Fruit fly (Drosophila melanogaster) whole organism, prepupa: ENCODE results near the gene Bug22.
A peak's percentile ranks its signal among the peaks of the same experiment; 100 is the strongest.

Experiments
- CG10631 ChIP-seq: fragments of 200-800 bp; sonication (Bioruptor generic); optimal IDR thresholded peaks from 2 replicates; lab custom pipeline; 2016; ENCODE audit warnings: missing biosample characterization, missing genetic modification characterization
- CG11762 ChIP-seq: fragments of 200-800 bp; sonication (Bioruptor generic); optimal IDR thresholded peaks from 3 replicates; lab custom pipeline; 2016; ENCODE audit warnings: missing biosample characterization, missing genetic modification characterization; ENCODE audit not compliant: insufficient read depth
- CG11902 ChIP-seq: fragments of 200-800 bp; sonication (Bioruptor generic); optimal IDR thresholded peaks from 3 replicates; lab custom pipeline; 2016; ENCODE audit warnings: missing biosample characterization, missing genetic modification characterization
- CG15336 ChIP-seq: fragments of 200-800 bp; sonication (Bioruptor generic); IDR thresholded peaks from 2 replicates; pipeline ENCODE4 v1.3.6; 2022; ENCODE audit warnings: missing biosample characterization, missing genetic modification characterization
- CG34406 ChIP-seq: fragments of 200-800 bp; sonication (Bioruptor generic); optimal IDR thresholded peaks from 3 replicates; lab custom pipeline; 2016; ENCODE audit warnings: missing biosample characterization, missing genetic modification characterization
- CG3919 ChIP-seq: fragments of 200-800 bp; sonication (Bioruptor generic); optimal IDR thresholded peaks from 3 replicates; lab custom pipeline; 2016; ENCODE audit warnings: missing biosample characterization, missing genetic modification characterization
- CG4318 ChIP-seq: fragments of 200-800 bp; sonication (Bioruptor generic); optimal IDR thresholded peaks from 3 replicates; lab custom pipeline; 2017; ENCODE audit warnings: missing biosample characterization, mild to moderate bottlenecking, missing genetic modification characterization
- CG6163 ChIP-seq: fragments of 200-800 bp; sonication (Bioruptor generic); IDR thresholded peaks from 3 replicates; pipeline ENCODE4 v1.3.6; 2022; ENCODE audit warnings: missing biosample characterization, missing genetic modification characterization
- CG6276 ChIP-seq: fragments of 200-800 bp; sonication (Bioruptor generic); optimal IDR thresholded peaks from 2 replicates; lab custom pipeline; 2017; ENCODE audit warnings: missing biosample characterization, mild to moderate bottlenecking, missing genetic modification characterization
- CG6792 ChIP-seq: fragments of 200-800 bp; sonication (Bioruptor generic); optimal IDR thresholded peaks from 3 replicates; lab custom pipeline; 2016; ENCODE audit warnings: missing biosample characterization, missing genetic modification characterization
- CG6854 ChIP-seq: fragments of 200-800 bp; sonication (Bioruptor generic); optimal IDR thresholded peaks from 2 replicates; lab custom pipeline; 2017; ENCODE audit warnings: missing biosample characterization, mild to moderate bottlenecking, missing genetic modification characterization
- CG7368 ChIP-seq: fragments of 200-800 bp; sonication (Bioruptor generic); optimal IDR thresholded peaks from 3 replicates; lab custom pipeline; 2016; ENCODE audit warnings: missing biosample characterization, missing genetic modification characterization
- CG8119 ChIP-seq: fragments of 200-800 bp; sonication (Bioruptor generic); IDR thresholded peaks from 3 replicates; pipeline ENCODE4 v1.3.6; 2022; ENCODE audit warnings: missing biosample characterization, missing genetic modification characterization
- CG8319 ChIP-seq: fragments of 200-800 bp; sonication (Bioruptor generic); optimal IDR thresholded peaks from 3 replicates; lab custom pipeline; 2016; ENCODE audit warnings: missing biosample characterization, missing genetic modification characterization
- CG8632 ChIP-seq: fragments of 200-800 bp; sonication (Bioruptor generic); optimal IDR thresholded peaks from 3 replicates; lab custom pipeline; 2016; ENCODE audit warnings: missing biosample characterization, missing genetic modification characterization
- CG9139 ChIP-seq: fragments of 200-800 bp; sonication (Bioruptor generic); optimal IDR thresholded peaks from 3 replicates; lab custom pipeline; 2017; ENCODE audit warnings: missing biosample characterization, mild to moderate bottlenecking, missing genetic modification characterization
- Eip75B ChIP-seq: fragments of 200-800 bp; sonication (Bioruptor generic); optimal IDR thresholded peaks from 3 replicates; lab custom pipeline; 2016; ENCODE audit warnings: missing biosample characterization, missing genetic modification characterization
- Eip78C ChIP-seq: fragments of 200-800 bp; sonication (Bioruptor generic); peaks from one replicate; lab custom pipeline; 2016; ENCODE audit warnings: missing biosample characterization, missing genetic modification characterization
- Ets21C ChIP-seq: fragments of 200-800 bp; sonication (Bioruptor generic); optimal IDR thresholded peaks from 3 replicates; lab custom pipeline; 2016; ENCODE audit warnings: missing biosample characterization, missing genetic modification characterization
- Ets96B ChIP-seq: fragments of 200-800 bp; optimal IDR thresholded peaks from 2 replicates; lab custom pipeline; 2019; ENCODE audit warnings: missing biosample characterization, mild to moderate bottlenecking, missing genetic modification characterization, moderate library complexity
- Gug ChIP-seq: fragments of 200-800 bp; sonication (Bioruptor generic); IDR thresholded peaks from 2 replicates; pipeline ENCODE4 v1.3.6; 2022; ENCODE audit warnings: missing biosample characterization, missing genetic modification characterization
- Hr38 ChIP-seq: sonication (Bioruptor generic); optimal IDR thresholded peaks from 2 replicates; lab custom pipeline; 2016; ENCODE audit warnings: missing biosample characterization, missing genetic modification characterization
- Hr39 ChIP-seq: fragments of 200-800 bp; sonication (Bioruptor generic); optimal IDR thresholded peaks from 2 replicates; lab custom pipeline; 2016; ENCODE audit warnings: missing biosample characterization, missing genetic modification characterization
- Hr4 ChIP-seq: fragments of 200-800 bp; sonication (Bioruptor generic); optimal IDR thresholded peaks from 3 replicates; lab custom pipeline; 2016; ENCODE audit warnings: missing biosample characterization, missing genetic modification characterization
- Met ChIP-seq: fragments of 200-800 bp; sonication (Bioruptor generic); optimal IDR thresholded peaks from 3 replicates; lab custom pipeline; 2016; ENCODE audit warnings: missing biosample characterization, missing genetic modification characterization
- OdsH ChIP-seq: fragments of 200-800 bp; sonication (Bioruptor generic); optimal IDR thresholded peaks from 3 replicates; lab custom pipeline; 2016; ENCODE audit warnings: missing biosample characterization, missing genetic modification characterization
- Smox ChIP-seq: fragments of 200-800 bp; sonication (Bioruptor generic); optimal IDR thresholded peaks from 3 replicates; lab custom pipeline; 2016; ENCODE audit warnings: missing biosample characterization, missing genetic modification characterization
- Sox14 ChIP-seq: fragments of 200-800 bp; sonication (Bioruptor generic); optimal IDR thresholded peaks from 3 replicates; lab custom pipeline; 2016; ENCODE audit warnings: missing biosample characterization, missing genetic modification characterization
- Sox15 ChIP-seq: fragments of 200-800 bp; sonication (Bioruptor generic); optimal IDR thresholded peaks from 3 replicates; lab custom pipeline; 2016; ENCODE audit warnings: missing biosample characterization, missing genetic modification characterization
- achi ChIP-seq: fragments of 200-800 bp; sonication (Bioruptor generic); optimal IDR thresholded peaks from 3 replicates; lab custom pipeline; 2016; ENCODE audit warnings: missing biosample characterization, missing genetic modification characterization
- acj6 ChIP-seq: fragments of 200-800 bp; sonication (Bioruptor generic); optimal IDR thresholded peaks from 3 replicates; lab custom pipeline; 2016; ENCODE audit warnings: missing biosample characterization, missing genetic modification characterization
- cyc ChIP-seq: fragments of 200-800 bp; sonication (Bioruptor generic); optimal IDR thresholded peaks from 3 replicates; lab custom pipeline; 2016; ENCODE audit warnings: missing biosample characterization, missing genetic modification characterization
- dac ChIP-seq: fragments of 200-800 bp; sonication (Bioruptor generic); optimal IDR thresholded peaks from 2 replicates; lab custom pipeline; 2017; ENCODE audit warnings: missing biosample characterization, mild to moderate bottlenecking, missing genetic modification characterization
- dsx ChIP-seq: fragments of 200-800 bp; optimal IDR thresholded peaks from 3 replicates; lab custom pipeline; 2019; ENCODE audit warnings: missing biosample characterization, mild to moderate bottlenecking, missing genetic modification characterization, moderate library complexity; ENCODE audit not compliant: poor library complexity, severe bottlenecking
- eg ChIP-seq: fragments of 200-800 bp; sonication (Bioruptor generic); IDR thresholded peaks from 3 replicates; pipeline ENCODE4 v1.3.6; 2022; ENCODE audit warnings: missing biosample characterization, missing genetic modification characterization
- esn ChIP-seq: fragments of 200-800 bp; sonication (Bioruptor generic); optimal IDR thresholded peaks from 2 replicates; lab custom pipeline; 2016; ENCODE audit warnings: missing biosample characterization, mild to moderate bottlenecking, missing genetic modification characterization, moderate library complexity
- fd59A ChIP-seq: fragments of 200-800 bp; sonication (Bioruptor generic); optimal IDR thresholded peaks from 2 replicates; lab custom pipeline; 2017; ENCODE audit warnings: missing biosample characterization, mild to moderate bottlenecking, missing genetic modification characterization, missing genetic modification reagents
- fkh ChIP-seq: fragments of 200-800 bp; sonication (Bioruptor generic); optimal IDR thresholded peaks from 3 replicates; lab custom pipeline; 2017; ENCODE audit warnings: missing biosample characterization, mild to moderate bottlenecking, missing genetic modification characterization, moderate library complexity
- net ChIP-seq: fragments of 200-800 bp; sonication (Bioruptor generic); optimal IDR thresholded peaks from 3 replicates; lab custom pipeline; 2016; ENCODE audit warnings: missing biosample characterization, missing genetic modification characterization
- pdm3 ChIP-seq: fragments of 200-800 bp; sonication (Bioruptor generic); optimal IDR thresholded peaks from 3 replicates; lab custom pipeline; 2016; ENCODE audit warnings: missing biosample characterization, missing genetic modification characterization
- salr ChIP-seq, 2 experiments: fragments of 200-800 bp; sonication (Bioruptor generic); optimal IDR thresholded peaks; 3 replicates each; lab custom pipeline; 2016 to 2018; ENCODE audit warnings: missing biosample characterization in 2 of 2, missing genetic modification characterization in 2 of 2, mild to moderate bottlenecking in 1 of 2
- ss ChIP-seq, 2 experiments: fragments of 200-800 bp; sonication (Bioruptor generic); optimal IDR thresholded peaks; 2 replicates in 1 of 2; 3 replicates in 1 of 2; lab custom pipeline; 2017 to 2018; ENCODE audit warnings: mild to moderate bottlenecking in 2 of 2, missing biosample characterization in 2 of 2, missing genetic modification characterization in 2 of 2, moderate library complexity in 1 of 2
- svp ChIP-seq: fragments of 200-800 bp; sonication (Bioruptor generic); peaks from one replicate; lab custom pipeline; 2016; ENCODE audit warnings: missing biosample characterization, missing genetic modification characterization
- topi ChIP-seq: fragments of 200-800 bp; sonication (Bioruptor generic); optimal IDR thresholded peaks from 3 replicates; lab custom pipeline; 2016; ENCODE audit warnings: missing biosample characterization, missing genetic modification characterization
- vri ChIP-seq: fragments of 200-800 bp; sonication (Bioruptor generic); optimal IDR thresholded peaks from 3 replicates; lab custom pipeline; 2016; ENCODE audit warnings: missing biosample characterization, mild to moderate bottlenecking, missing genetic modification characterization

Gene Bug22

dm6 chr2L:10468388-10468787, 37.7 kb upstream of the Bug22 start (continued):
- TF ChIP-seq CG6792 (GFP tag; lab: Kevin White, UChicago) (peak; percentile 52), CG8632 (peak; percentile 30), dsx (no peak), Gug (GFP tag; lab: Robert Waterston, UW) (no peak), CG8319 (peak; percentile 4), net (GFP tag; lab: Kevin White, UChicago) (peak; percentile 44), CG4318 (GFP tag; lab: Kevin White, UChicago) (peak; percentile 19), CG10631 (GFP tag; lab: Kevin White, UChicago) (peak; percentile 46), Ets21C (no peak), CG11762 (GFP tag; lab: Kevin White, UChicago) (peak; percentile 30), CG3919 (GFP tag; lab: Kevin White, UChicago) (peak; percentile 55), pdm3 (peak; percentile 60), CG15336 (GFP tag; lab: Robert Waterston, UW) (no peak; the same call in 1 of the 2 replicates), Smox (GFP tag; lab: Kevin White, UChicago) (peak; percentile 40), acj6 (GFP tag; lab: Kevin White, UChicago) (peak; percentile 52), CG6276 (GFP tag; lab: Kevin White, UChicago) (peak; percentile 10), CG11902 (GFP tag; lab: Kevin White, UChicago) (peak; percentile 34), OdsH (peak; percentile 58), Eip75B (GFP tag; lab: Kevin White, UChicago) (peak; percentile 5), Hr39 (GFP tag; lab: Kevin White, UChicago) (peak; percentile 4), fkh (no peak), Ets96B (peak; percentile 69), eg (GFP tag; lab: Robert Waterston, UW) (no peak; the same call in 2 of the 3 replicates), topi (GFP tag; lab: Kevin White, UChicago) (peak; percentile 17), svp (GFP tag; lab: Kevin White, UChicago) (peak; percentile 89), fd59A (GFP tag; lab: Kevin White, UChicago) (peak; percentile 27), cyc (GFP tag; lab: Kevin White, UChicago) (peak; percentile 38), Hr38 (GFP tag; lab: Kevin White, UChicago) (no peak), vri (GFP tag; lab: Kevin White, UChicago) (no peak), CG6163 (GFP tag; lab: Robert Waterston, UW) (peak; percentile 80), CG6854 (GFP tag; lab: Kevin White, UChicago) (no peak), Hr4 (GFP tag; lab: Kevin White, UChicago) (peak; percentile 43)
- TF ChIP-seq, all 60 proteins: peak for 42

- TF ChIP-seq Hr4 (GFP tag; lab: Kevin White, UChicago) (peak; percentile 47), Ets21C (no peak), cyc (GFP tag; lab: Kevin White, UChicago) (no peak), Eip78C (peak; percentile 79), fd59A (GFP tag; lab: Kevin White, UChicago) (no peak), vri (GFP tag; lab: Kevin White, UChicago) (no peak), ss (GFP tag; optimal IDR thresholded peaks at IDR 0.05; lab: Kevin White, UChicago) (no peak), dac (GFP tag; lab: Kevin White, UChicago) (no peak), CG6276 (GFP tag; lab: Kevin White, UChicago) (peak; percentile 29), salr (GFP tag; optimal IDR thresholded peaks at IDR 0.05; lab: Kevin White, UChicago) (peak in 1 of 2 experiments; percentile 62), achi (GFP tag; lab: Kevin White, UChicago) (peak; percentile 18), acj6 (GFP tag; lab: Kevin White, UChicago) (peak; percentile 12), OdsH (peak; percentile 17), CG6163 (GFP tag; lab: Robert Waterston, UW) (no peak), CG8119 (GFP tag; lab: Robert Waterston, UW) (no peak), CG8319 (no peak)
- TF ChIP-seq, all 60 proteins: peak for 7
Measured at dm6 chr2L:10466865-10467270, 36.1 kb upstream of the Bug22 start.

DNA sequence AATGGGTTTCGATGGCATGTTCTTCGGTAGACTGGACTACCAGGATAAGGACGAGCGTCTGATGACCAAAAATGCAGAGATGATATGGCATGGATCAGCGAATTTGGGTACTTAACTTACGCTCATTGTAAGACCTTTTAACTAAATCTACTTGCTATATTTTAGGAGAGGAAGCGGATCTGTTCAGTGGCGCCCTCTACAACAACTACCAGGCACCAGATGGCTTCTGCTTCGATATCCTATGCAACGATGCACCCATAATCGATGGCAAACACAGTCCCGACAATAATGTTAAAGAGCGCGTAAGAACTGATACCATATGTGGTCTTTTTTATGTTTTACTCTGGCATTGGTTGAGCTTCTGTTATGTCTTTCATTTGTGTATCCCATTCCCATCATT, 28.3 kb upstream of the Bug22 start:
- no peak for TF ChIP-seq CG6854 (GFP tag; lab: Kevin White, UChicago)
- no peak for TF ChIP-seq OdsH
- TF ChIP-seq Sox15, result no peak
- no peak for TF ChIP-seq Ets96B
- TF ChIP-seq Smox (GFP tag; lab: Kevin White, UChicago), result no peak
- TF ChIP-seq esn (GFP tag; lab: Kevin White, UChicago), result no peak
- TF ChIP-seq salr (GFP tag; optimal IDR thresholded peaks at IDR 0.05; lab: Kevin White, UChicago), result no peak
- TF ChIP-seq Met (GFP tag; lab: Kevin White, UChicago), result no peak
- TF ChIP-seq CG9139, result no peak
- TF ChIP-seq CG11902 (GFP tag; lab: Kevin White, UChicago), result no peak
- TF ChIP-seq topi (GFP tag; lab: Kevin White, UChicago), result no peak
- no peak for TF ChIP-seq Sox14
- no peak for TF ChIP-seq CG34406 (GFP tag; lab: Kevin White, UChicago)
- TF ChIP-seq CG6792 (GFP tag; lab: Kevin White, UChicago), result no peak
- TF ChIP-seq CG7368 (GFP tag; lab: Kevin White, UChicago), result no peak
- TF ChIP-seq Eip78C, result no peak
- TF ChIP-seq Ets21C, result no peak
- no peak for TF ChIP-seq eg (GFP tag; lab: Robert Waterston, UW)
- no peak for TF ChIP-seq Gug (GFP tag; lab: Robert Waterston, UW)
